Fruit fly (Drosophila melanogaster) whole organism, embryonic: Measurements from ENCODE around the gene CG42445.
A peak's percentile ranks its signal among the peaks of the same experiment; 100 is the strongest.

Source experiments
- Antp ChIP-seq: fragments of 200-800 bp; sonication (Bioruptor generic); optimal IDR thresholded peaks from 3 replicates; lab custom pipeline; 2016; ENCODE audit warnings: missing biosample characterization, missing genetic modification characterization
- Bteb2 ChIP-seq: fragments of 200-800 bp; sonication (Bioruptor generic); optimal IDR thresholded peaks from 2 replicates; lab custom pipeline; 2016; ENCODE audit warnings: missing biosample characterization, missing genetic modification characterization
- CG10147 ChIP-seq: fragments of 200-800 bp; sonication (Bioruptor generic); optimal IDR thresholded peaks from 2 replicates; lab custom pipeline; 2019; ENCODE audit warnings: missing biosample characterization, mild to moderate bottlenecking, missing genetic modification characterization, moderate library complexity
- CG10209 ChIP-seq: fragments of 200-800 bp; sonication (Bioruptor generic); optimal IDR thresholded peaks from 3 replicates; lab custom pipeline; 2017; ENCODE audit warnings: missing biosample characterization, mild to moderate bottlenecking, missing genetic modification characterization, missing genetic modification reagents
- CG10321 ChIP-seq: fragments of 200-800 bp; sonication (Bioruptor generic); IDR thresholded peaks from 2 replicates; pipeline ENCODE4 v1.3.6; 2022; ENCODE audit warnings: missing biosample characterization, missing genetic modification characterization
- CG11560 ChIP-seq: fragments of 200-800 bp; sonication (Bioruptor generic); IDR thresholded peaks from 3 replicates; pipeline ENCODE4 v1.3.6; 2022; ENCODE audit warnings: missing biosample characterization, missing genetic modification characterization
- CG13296 ChIP-seq: fragments of 200-800 bp; sonication (Bioruptor generic); optimal IDR thresholded peaks from 3 replicates; lab custom pipeline; 2018; ENCODE audit warnings: missing biosample characterization, mild to moderate bottlenecking, missing genetic modification characterization
- CG13894 ChIP-seq: fragments of 200-800 bp; sonication (Bioruptor generic); optimal IDR thresholded peaks from 3 replicates; lab custom pipeline; 2018; ENCODE audit warnings: missing biosample characterization, mild to moderate bottlenecking, missing genetic modification characterization, moderate library complexity
- CG15269 ChIP-seq: fragments of 200-800 bp; sonication (Bioruptor generic); optimal IDR thresholded peaks from 2 replicates; lab custom pipeline; 2018; ENCODE audit warnings: missing biosample characterization, mild to moderate bottlenecking, missing genetic modification characterization, moderate library complexity
- CG18011 ChIP-seq: fragments of 200-800 bp; sonication (Bioruptor generic); optimal IDR thresholded peaks from 2 replicates; lab custom pipeline; 2017; ENCODE audit warnings: missing biosample characterization, missing genetic modification characterization, mild to moderate bottlenecking, moderate library complexity, missing genotype
- CG18476 ChIP-seq: fragments of 200-800 bp; sonication (Bioruptor generic); optimal IDR thresholded peaks from 2 replicates; lab custom pipeline; 2016; ENCODE audit warnings: missing biosample characterization, mild to moderate bottlenecking, missing genetic modification characterization
- CG2120 ChIP-seq: fragments of 200-800 bp; sonication (Bioruptor generic); optimal IDR thresholded peaks from 3 replicates; lab custom pipeline; 2016; ENCODE audit warnings: missing biosample characterization, missing genetic modification characterization
- CG2129 ChIP-seq: fragments of 200-800 bp; sonication (Bioruptor generic); IDR thresholded peaks from 2 replicates; pipeline ENCODE4 v1.3.6; 2022; ENCODE audit warnings: missing biosample characterization, missing genetic modification characterization; ENCODE audit not compliant: partially characterized antibody
- CG4282 ChIP-seq: fragments of 200-800 bp; sonication (Bioruptor generic); optimal IDR thresholded peaks from 2 replicates; lab custom pipeline; 2016; ENCODE audit warnings: missing biosample characterization, missing genetic modification characterization
- CG4328 ChIP-seq: fragments of 200-800 bp; sonication (Bioruptor generic); optimal IDR thresholded peaks from 3 replicates; lab custom pipeline; 2017; ENCODE audit warnings: missing biosample characterization, missing genetic modification reagents, missing genetic modification characterization
- CG4730 ChIP-seq: fragments of 200-800 bp; sonication (Bioruptor generic); IDR thresholded peaks from 2 replicates; pipeline ENCODE4 v1.3.6; 2022; ENCODE audit warnings: missing biosample characterization, missing genetic modification characterization
- CG5245 ChIP-seq: fragments of 200-800 bp; sonication (Bioruptor generic); optimal IDR thresholded peaks from 3 replicates; lab custom pipeline; 2016; ENCODE audit warnings: missing biosample characterization, missing genetic modification characterization
- CG6254 ChIP-seq: fragments of 200-800 bp; sonication (Bioruptor generic); optimal IDR thresholded peaks from 3 replicates; lab custom pipeline; 2017; ENCODE audit warnings: mild to moderate bottlenecking, missing biosample characterization, missing genetic modification reagents, missing genetic modification characterization
- CG6813 ChIP-seq: fragments of 200-800 bp; sonication (Bioruptor generic); optimal IDR thresholded peaks from 2 replicates; lab custom pipeline; 2017; ENCODE audit warnings: missing biosample characterization, missing genetic modification characterization, mild to moderate bottlenecking, moderate library complexity, missing genetic modification reagents
- CG7556 ChIP-seq: fragments of 200-800 bp; sonication (Bioruptor generic); optimal IDR thresholded peaks from 2 replicates; lab custom pipeline; 2017; ENCODE audit warnings: missing biosample characterization, mild to moderate bottlenecking, missing genetic modification characterization
- CG9932 ChIP-seq: fragments of 200-800 bp; sonication (Bioruptor generic); IDR thresholded peaks from 2 replicates; pipeline ENCODE4 v1.3.6; 2022; ENCODE audit warnings: missing biosample characterization, missing genetic modification characterization
- D19B ChIP-seq: fragments of 200-800 bp; sonication (Bioruptor generic); optimal IDR thresholded peaks from 2 replicates; lab custom pipeline; 2017; ENCODE audit warnings: missing biosample characterization, mild to moderate bottlenecking, missing genetic modification characterization
- Dek ChIP-seq: fragments of 200-800 bp; sonication (Bioruptor generic); optimal IDR thresholded peaks from 3 replicates; lab custom pipeline; 2019; ENCODE audit warnings: missing biosample characterization, mild to moderate bottlenecking, missing genetic modification characterization, moderate library complexity
- Drgx ChIP-seq: fragments of 200-800 bp; sonication (Bioruptor generic); IDR thresholded peaks from 2 replicates; pipeline ENCODE4 v1.3.6; 2022; ENCODE audit warnings: missing biosample characterization, missing genetic modification characterization
- ERR ChIP-seq: fragments of 200-800 bp; sonication (Bioruptor generic); optimal IDR thresholded peaks from 2 replicates; lab custom pipeline; 2016; ENCODE audit warnings: missing biosample characterization, missing genetic modification characterization
- Ets65A ChIP-seq: fragments of 200-800 bp; sonication (Bioruptor generic); peaks from one replicate; lab custom pipeline; 2016; ENCODE audit warnings: missing biosample characterization, missing genetic modification characterization
- Fer3 ChIP-seq: fragments of 200-800 bp; sonication (Bioruptor generic); optimal IDR thresholded peaks from 2 replicates; lab custom pipeline; 2018; ENCODE audit warnings: missing biosample characterization, mild to moderate bottlenecking, missing genetic modification characterization, moderate library complexity
- Hr3 ChIP-seq: fragments of 200-800 bp; sonication (Bioruptor generic); optimal IDR thresholded peaks from 3 replicates; lab custom pipeline; 2016; ENCODE audit warnings: missing biosample characterization, missing genetic modification characterization
- Myb ChIP-seq: fragments of 200-800 bp; sonication (Bioruptor generic); optimal IDR thresholded peaks from 2 replicates; lab custom pipeline; 2016; ENCODE audit warnings: missing biosample characterization, missing genetic modification characterization
- Opbp ChIP-seq: fragments of 200-800 bp; sonication (Bioruptor generic); IDR thresholded peaks from 3 replicates; pipeline ENCODE4 v1.3.6; 2022; ENCODE audit warnings: missing biosample characterization, missing genetic modification characterization; ENCODE audit not compliant: partially characterized antibody
- Ssrp ChIP-seq: fragments of 200-800 bp; sonication (Bioruptor generic); optimal IDR thresholded peaks from 2 replicates; lab custom pipeline; 2018; ENCODE audit warnings: missing biosample characterization, mild to moderate bottlenecking, missing genetic modification characterization, moderate library complexity
- aop ChIP-seq: fragments of 200-800 bp; sonication (Bioruptor generic); IDR thresholded peaks from 2 replicates; pipeline ENCODE4 v1.3.6; 2022; ENCODE audit warnings: missing biosample characterization, missing genetic modification characterization
- bbx ChIP-seq: fragments of 200-800 bp; sonication (Bioruptor generic); IDR thresholded peaks from 2 replicates; pipeline ENCODE4 v1.3.6; 2022; ENCODE audit warnings: missing biosample characterization, missing genetic modification characterization; ENCODE audit not compliant: partially characterized antibody
- ci ChIP-seq: fragments of 200-800 bp; sonication (Bioruptor generic); IDR thresholded peaks from 3 replicates; pipeline ENCODE4 v1.3.6; 2022; ENCODE audit warnings: missing biosample characterization, missing genetic modification characterization
- eyg ChIP-seq: fragments of 200-800 bp; sonication (Bioruptor generic); optimal IDR thresholded peaks from 3 replicates; lab custom pipeline; 2016; ENCODE audit warnings: missing biosample characterization, missing genetic modification characterization
- h ChIP-seq: fragments of >200 bp; optimal IDR thresholded peaks from 2 replicates; lab custom pipeline; 2017
- jumu ChIP-seq: fragments of 200-800 bp; sonication (Bioruptor generic); optimal IDR thresholded peaks from 3 replicates; lab custom pipeline; 2016; ENCODE audit warnings: missing biosample characterization, missing genetic modification characterization
- kay ChIP-seq: fragments of 200-800 bp; sonication (Bioruptor generic); optimal IDR thresholded peaks from 2 replicates; lab custom pipeline; 2016; ENCODE audit warnings: missing biosample characterization, missing genetic modification characterization
- lbe ChIP-seq: fragments of 200-800 bp; sonication (Bioruptor generic); optimal IDR thresholded peaks from 2 replicates; lab custom pipeline; 2016; ENCODE audit warnings: missing biosample characterization, mild to moderate bottlenecking, missing genetic modification characterization
- nau ChIP-seq: fragments of 200-800 bp; sonication (Bioruptor generic); optimal IDR thresholded peaks from 3 replicates; lab custom pipeline; 2017; ENCODE audit warnings: missing biosample characterization, mild to moderate bottlenecking, missing genetic modification characterization, missing genetic modification reagents
- nerfin-1 ChIP-seq: fragments of 200-800 bp; sonication (Bioruptor generic); optimal IDR thresholded peaks from 3 replicates; lab custom pipeline; 2019; ENCODE audit warnings: missing biosample characterization, mild to moderate bottlenecking, missing genetic modification characterization, moderate library complexity
- peb ChIP-seq: fragments of 200-800 bp; sonication (Bioruptor generic); IDR thresholded peaks from 2 replicates; pipeline ENCODE4 v1.3.6; 2022; ENCODE audit warnings: missing biosample characterization, missing genetic modification characterization
- phol ChIP-seq: fragments of 200-800 bp; sonication (Bioruptor generic); optimal IDR thresholded peaks from 3 replicates; lab custom pipeline; 2018; ENCODE audit warnings: missing biosample characterization, mild to moderate bottlenecking, missing genetic modification characterization, moderate library complexity
- pnt ChIP-seq: fragments of 200-800 bp; sonication (Bioruptor generic); optimal IDR thresholded peaks from 3 replicates; lab custom pipeline; 2016; ENCODE audit warnings: missing biosample characterization, missing genetic modification characterization
- pzg ChIP-seq: fragments of 200-800 bp; sonication (Bioruptor generic); optimal IDR thresholded peaks from 3 replicates; lab custom pipeline; 2018; ENCODE audit warnings: missing biosample characterization, mild to moderate bottlenecking, missing genetic modification characterization, moderate library complexity
- sim ChIP-seq: fragments of 200-800 bp; sonication (Bioruptor generic); IDR thresholded peaks from 2 replicates; pipeline ENCODE4 v1.3.6; 2022; ENCODE audit warnings: missing biosample characterization, missing genetic modification characterization
- sima ChIP-seq: fragments of 200-800 bp; sonication (Bioruptor generic); optimal IDR thresholded peaks from 2 replicates; lab custom pipeline; 2016; ENCODE audit warnings: missing biosample characterization, missing genetic modification characterization
- vfl ChIP-seq: fragments of 200-800 bp; sonication (Bioruptor generic); optimal IDR thresholded peaks from 2 replicates; lab custom pipeline; 2016; ENCODE audit warnings: missing biosample characterization, missing genetic modification characterization
- yki ChIP-seq: fragments of >200 bp; optimal IDR thresholded peaks from 3 replicates; lab custom pipeline; 2018

Gene CG42445

dm6 chr3L:8185263-8186227 lies 26.8 kb upstream of the CG42445 start (continued):
- TF ChIP-seq CG4730 (peak; percentile 42; the same call in 1 of the 2 replicates), CG10321 (GFP tag; lab: Robert Waterston, UW) (no peak), CG7556 (GFP tag; lab: Kevin White, UChicago) (peak; percentile 38), CG5245 (no peak), kay (GFP tag; lab: Kevin White, UChicago) (peak; percentile 43), Fer3 (tag; lab: Kevin White, UChicago) (peak; percentile 38), phol (tag; lab: Kevin White, UChicago) (peak; percentile 43), CG18011 (peak; percentile 26), Opbp (no peak), Drgx (GFP tag; lab: Robert Waterston, UW) (no peak), sim (GFP tag; lab: Robert Waterston, UW) (no peak), Bteb2 (GFP tag; lab: Kevin White, UChicago) (no peak), CG18476 (peak; percentile 31), Ets65A (GFP tag; lab: Kevin White, UChicago) (peak; percentile 72), CG15269 (tag; lab: Kevin White, UChicago) (peak; percentile 58), eyg (GFP tag; lab: Kevin White, UChicago) (peak; percentile 59), CG13296 (peak; percentile 58), Myb (GFP tag; lab: Kevin White, UChicago) (peak; percentile 25), CG9932 (GFP tag; lab: Robert Waterston, UW) (peak; percentile 62), h (lab: Kevin White, UChicago) (no peak), CG10147 (GFP tag; lab: Kevin White, UChicago) (no peak), Dek (tag; lab: Kevin White, UChicago) (peak; percentile 17), CG2120 (GFP tag; lab: Kevin White, UChicago) (peak; percentile 74), sima (no peak), Ssrp (tag; lab: Kevin White, UChicago) (peak; percentile 26), peb (peak; percentile 14; the same call in 1 of the 2 replicates), CG4282 (GFP tag; lab: Kevin White, UChicago) (no peak), pnt (GFP tag; lab: Kevin White, UChicago) (peak; percentile 3), CG13894 (no peak), CG10209 (GFP tag; lab: Kevin White, UChicago) (peak; percentile 55), aop (GFP tag; lab: Robert Waterston, UW) (no peak), nau (no peak), CG6254 (GFP tag; lab: Kevin White, UChicago) (peak; percentile 21), ci (peak; percentile 13; the same call in 1 of the 3 replicates), Hr3 (GFP tag; lab: Kevin White, UChicago) (peak; percentile 42), D19B (GFP tag; lab: Kevin White, UChicago) (peak; percentile 80), bbx (no peak), CG11560 (tag; lab: Robert Waterston, UW) (no peak), CG2129 (GFP tag; lab: Robert Waterston, UW) (no peak), Antp (GFP tag; lab: Kevin White, UChicago) (peak; percentile 50), vfl (peak; percentile 32), pzg (GFP tag; lab: Kevin White, UChicago) (no peak), CG6813 (GFP tag; lab: Kevin White, UChicago) (peak; percentile 34), nerfin-1 (peak; percentile 2), jumu (peak; percentile 42), ERR (peak; percentile 90), CG4328 (no peak), lbe (no peak), yki (lab: Kevin White, UChicago) (no peak)
